Worm (Caenorhabditis elegans) whole organism, early embryonic: ENCODE measurements around the gene lap-2.

Experiments used
- B0310.2 ChIP-seq: sonication (generic microtip); optimal IDR thresholded peaks from 2 replicates; lab custom pipeline; 2016; ENCODE audit warnings: mild to moderate bottlenecking, missing genetic modification characterization, missing compliant biosample characterization
- F13C5.2 ChIP-seq: sonication (generic microtip); optimal IDR thresholded peaks from 2 replicates; lab custom pipeline; 2017; ENCODE audit warnings: mild to moderate bottlenecking, missing genetic modification characterization, inconsistent platforms, missing compliant biosample characterization
- ama-1 ChIP-seq: fragments of 150-350 bp; optimal IDR thresholded peaks from 2 replicates; lab custom pipeline; 2014
- ceh-13 ChIP-seq: fragments of 200-800 bp; sonication (Bioruptor generic); optimal IDR thresholded peaks from 2 replicates; lab custom pipeline; 2018; ENCODE audit warnings: mild to moderate bottlenecking, missing genetic modification characterization, missing compliant biosample characterization
- ceh-36 ChIP-seq: sonication (generic microtip); optimal IDR thresholded peaks from 2 replicates; lab custom pipeline; 2016; ENCODE audit warnings: missing genetic modification characterization, inconsistent platforms, missing compliant biosample characterization
- ets-7 ChIP-seq: sonication (generic microtip); optimal IDR thresholded peaks from 2 replicates; lab custom pipeline; 2016; ENCODE audit warnings: missing genotype, missing genetic modification characterization, missing compliant biosample characterization
- flt-1 ChIP-seq: fragments of 200-800 bp; sonication (Bioruptor generic); IDR thresholded peaks from 2 replicates; pipeline ENCODE4 v1.3.6; 2022; ENCODE audit warnings: missing genetic modification characterization, missing compliant biosample characterization
- hmg-4 ChIP-seq: fragments of 200-800 bp; sonication (Bioruptor generic); optimal IDR thresholded peaks from 2 replicates; lab custom pipeline; 2018; ENCODE audit warnings: mild to moderate bottlenecking, missing genetic modification characterization, missing compliant biosample characterization
- hnd-1 ChIP-seq: sonication (generic microtip); optimal IDR thresholded peaks from 2 replicates; lab custom pipeline; 2016; ENCODE audit warnings: missing genetic modification characterization, missing compliant biosample characterization
- pes-1 ChIP-seq: fragments of 200-800 bp; sonication (Bioruptor generic); IDR thresholded peaks from 2 replicates; pipeline ENCODE4 v1.3.6; 2022; ENCODE audit warnings: missing genetic modification reagents, missing genetic modification characterization, missing compliant biosample characterization
- sea-1 ChIP-seq: fragments of 200-800 bp; sonication (Bioruptor generic); conservative IDR thresholded peaks from 2 replicates; pipeline ENCODE4 v1.3.6; 2022; ENCODE audit warnings: missing genetic modification characterization, missing compliant biosample characterization
- tbx-11 ChIP-seq: fragments of 200-800 bp; sonication (Bioruptor generic); IDR thresholded peaks from 2 replicates; pipeline ENCODE4 v1.3.6; 2022; ENCODE audit warnings: missing genetic modification characterization, missing compliant biosample characterization
- tbx-37 ChIP-seq: fragments of 200-800 bp; sonication (Bioruptor generic); conservative IDR thresholded peaks from 2 replicates; pipeline ENCODE4 v1.3.6; 2022; ENCODE audit warnings: missing genetic modification reagents, missing genetic modification characterization, missing compliant biosample characterization

DNA sequence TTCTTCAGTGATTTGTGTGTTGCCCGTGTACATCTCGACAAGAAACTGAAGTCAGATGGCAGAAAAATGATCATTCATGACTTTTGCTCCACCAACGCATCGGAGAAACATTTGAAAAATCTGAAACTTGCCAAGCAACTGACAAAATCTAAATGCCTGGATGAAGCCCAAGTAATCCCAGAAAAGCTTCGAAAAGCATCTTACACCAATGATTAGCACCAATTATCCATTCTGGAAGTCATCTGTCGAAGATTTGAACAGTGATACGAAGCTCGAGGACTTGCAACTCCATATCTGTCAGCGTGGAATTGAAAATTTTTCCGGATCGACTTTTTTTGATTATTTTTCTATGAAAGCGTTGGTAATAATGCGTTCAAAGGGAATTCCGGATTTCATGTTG lies 19.9 kb downstream of the lap-2 start:
- TF ChIP-seq ama-1 (lab: Kevin White, UChicago) (no peak), B0310.2 (tag; lab: Kevin White, UChicago) (no peak), pes-1 (GFP tag; lab: Robert Waterston, UW) (no peak), tbx-37 (GFP tag; lab: Robert Waterston, UW) (no peak), tbx-11 (GFP tag; lab: Robert Waterston, UW) (no peak), F13C5.2 (tag; lab: Kevin White, UChicago) (no peak), ceh-36 (tag; lab: Kevin White, UChicago) (no peak), flt-1 (GFP tag; lab: Robert Waterston, UW) (no peak), sea-1 (no peak), ets-7 (tag; lab: Kevin White, UChicago) (no peak), hnd-1 (no peak), hmg-4 (GFP tag; lab: Kevin White, UChicago) (no peak), ceh-13 (no peak)
